Fruit fly (Drosophila melanogaster) whole organism, prepupa: ENCODE data around the gene CG15308.

Source experiments
- Blimp-1 ChIP-seq: fragments of 200-800 bp; sonication (Bioruptor generic); optimal IDR thresholded peaks from 3 replicates; lab custom pipeline; 2017; ENCODE audit warnings: missing biosample characterization, missing genetic modification characterization, mild to moderate bottlenecking, moderate library complexity, missing genetic modification reagents
- CG10631 ChIP-seq: fragments of 200-800 bp; sonication (Bioruptor generic); optimal IDR thresholded peaks from 2 replicates; lab custom pipeline; 2016; ENCODE audit warnings: missing biosample characterization, missing genetic modification characterization
- CG11294 ChIP-seq: fragments of 200-800 bp; sonication (Bioruptor generic); IDR thresholded peaks from 2 replicates; pipeline ENCODE4 v1.3.6; 2022; ENCODE audit warnings: missing biosample characterization, missing genetic modification characterization
- CG11762 ChIP-seq: fragments of 200-800 bp; sonication (Bioruptor generic); optimal IDR thresholded peaks from 3 replicates; lab custom pipeline; 2016; ENCODE audit warnings: missing biosample characterization, missing genetic modification characterization; ENCODE audit not compliant: insufficient read depth
- CG11902 ChIP-seq: fragments of 200-800 bp; sonication (Bioruptor generic); optimal IDR thresholded peaks from 3 replicates; lab custom pipeline; 2016; ENCODE audit warnings: missing biosample characterization, missing genetic modification characterization
- CG15336 ChIP-seq: fragments of 200-800 bp; sonication (Bioruptor generic); IDR thresholded peaks from 2 replicates; pipeline ENCODE4 v1.3.6; 2022; ENCODE audit warnings: missing biosample characterization, missing genetic modification characterization
- CG16779 ChIP-seq: fragments of 200-800 bp; sonication (Bioruptor generic); optimal IDR thresholded peaks from 3 replicates; lab custom pipeline; 2017; ENCODE audit warnings: missing biosample characterization, mild to moderate bottlenecking, missing genetic modification characterization
- CG3032 ChIP-seq: fragments of 200-800 bp; optimal IDR thresholded peaks from 2 replicates; lab custom pipeline; 2019; ENCODE audit warnings: missing biosample characterization, mild to moderate bottlenecking, missing genetic modification characterization, moderate library complexity
- CG31627 ChIP-seq: fragments of 200-800 bp; sonication (Bioruptor generic); optimal IDR thresholded peaks from 3 replicates; lab custom pipeline; 2016; ENCODE audit warnings: missing biosample characterization, missing genetic modification characterization
- CG3919 ChIP-seq: fragments of 200-800 bp; sonication (Bioruptor generic); optimal IDR thresholded peaks from 3 replicates; lab custom pipeline; 2016; ENCODE audit warnings: missing biosample characterization, missing genetic modification characterization
- CG4318 ChIP-seq: fragments of 200-800 bp; sonication (Bioruptor generic); optimal IDR thresholded peaks from 3 replicates; lab custom pipeline; 2017; ENCODE audit warnings: missing biosample characterization, mild to moderate bottlenecking, missing genetic modification characterization
- CG6163 ChIP-seq: fragments of 200-800 bp; sonication (Bioruptor generic); IDR thresholded peaks from 3 replicates; pipeline ENCODE4 v1.3.6; 2022; ENCODE audit warnings: missing biosample characterization, missing genetic modification characterization
- CG6276 ChIP-seq: fragments of 200-800 bp; sonication (Bioruptor generic); optimal IDR thresholded peaks from 2 replicates; lab custom pipeline; 2017; ENCODE audit warnings: missing biosample characterization, mild to moderate bottlenecking, missing genetic modification characterization
- CG6792 ChIP-seq: fragments of 200-800 bp; sonication (Bioruptor generic); optimal IDR thresholded peaks from 3 replicates; lab custom pipeline; 2016; ENCODE audit warnings: missing biosample characterization, missing genetic modification characterization
- CG6808 ChIP-seq: fragments of 200-800 bp; sonication (Bioruptor generic); optimal IDR thresholded peaks from 3 replicates; lab custom pipeline; 2017; ENCODE audit warnings: missing biosample characterization, missing genetic modification characterization, mild to moderate bottlenecking, moderate library complexity, missing genetic modification reagents
- CG6854 ChIP-seq: fragments of 200-800 bp; sonication (Bioruptor generic); optimal IDR thresholded peaks from 2 replicates; lab custom pipeline; 2017; ENCODE audit warnings: missing biosample characterization, mild to moderate bottlenecking, missing genetic modification characterization
- CG8119 ChIP-seq: fragments of 200-800 bp; sonication (Bioruptor generic); IDR thresholded peaks from 3 replicates; pipeline ENCODE4 v1.3.6; 2022; ENCODE audit warnings: missing biosample characterization, missing genetic modification characterization
- CG8319 ChIP-seq: fragments of 200-800 bp; sonication (Bioruptor generic); optimal IDR thresholded peaks from 3 replicates; lab custom pipeline; 2016; ENCODE audit warnings: missing biosample characterization, missing genetic modification characterization
- CG8632 ChIP-seq: fragments of 200-800 bp; sonication (Bioruptor generic); optimal IDR thresholded peaks from 3 replicates; lab custom pipeline; 2016; ENCODE audit warnings: missing biosample characterization, missing genetic modification characterization
- CG9139 ChIP-seq: fragments of 200-800 bp; sonication (Bioruptor generic); optimal IDR thresholded peaks from 3 replicates; lab custom pipeline; 2017; ENCODE audit warnings: missing biosample characterization, mild to moderate bottlenecking, missing genetic modification characterization
- Eip75B ChIP-seq: fragments of 200-800 bp; sonication (Bioruptor generic); optimal IDR thresholded peaks from 3 replicates; lab custom pipeline; 2016; ENCODE audit warnings: missing biosample characterization, missing genetic modification characterization
- Eip78C ChIP-seq: fragments of 200-800 bp; sonication (Bioruptor generic); peaks from one replicate; lab custom pipeline; 2016; ENCODE audit warnings: missing biosample characterization, missing genetic modification characterization
- Ets21C ChIP-seq: fragments of 200-800 bp; sonication (Bioruptor generic); optimal IDR thresholded peaks from 3 replicates; lab custom pipeline; 2016; ENCODE audit warnings: missing biosample characterization, missing genetic modification characterization
- Ets96B ChIP-seq: fragments of 200-800 bp; optimal IDR thresholded peaks from 2 replicates; lab custom pipeline; 2019; ENCODE audit warnings: missing biosample characterization, mild to moderate bottlenecking, missing genetic modification characterization, moderate library complexity
- Gug ChIP-seq: fragments of 200-800 bp; sonication (Bioruptor generic); IDR thresholded peaks from 2 replicates; pipeline ENCODE4 v1.3.6; 2022; ENCODE audit warnings: missing biosample characterization, missing genetic modification characterization
- Hr39 ChIP-seq: fragments of 200-800 bp; sonication (Bioruptor generic); optimal IDR thresholded peaks from 2 replicates; lab custom pipeline; 2016; ENCODE audit warnings: missing biosample characterization, missing genetic modification characterization
- Hr4 ChIP-seq: fragments of 200-800 bp; sonication (Bioruptor generic); optimal IDR thresholded peaks from 3 replicates; lab custom pipeline; 2016; ENCODE audit warnings: missing biosample characterization, missing genetic modification characterization
- Met ChIP-seq: fragments of 200-800 bp; sonication (Bioruptor generic); optimal IDR thresholded peaks from 3 replicates; lab custom pipeline; 2016; ENCODE audit warnings: missing biosample characterization, missing genetic modification characterization
- Smox ChIP-seq: fragments of 200-800 bp; sonication (Bioruptor generic); optimal IDR thresholded peaks from 3 replicates; lab custom pipeline; 2016; ENCODE audit warnings: missing biosample characterization, missing genetic modification characterization
- Sox102F ChIP-seq: fragments of 200-800 bp; sonication (Bioruptor generic); optimal IDR thresholded peaks from 2 replicates; lab custom pipeline; 2016; ENCODE audit warnings: missing biosample characterization, mild to moderate bottlenecking, missing genetic modification characterization
- Sox15 ChIP-seq: fragments of 200-800 bp; sonication (Bioruptor generic); optimal IDR thresholded peaks from 3 replicates; lab custom pipeline; 2016; ENCODE audit warnings: missing biosample characterization, missing genetic modification characterization
- acj6 ChIP-seq: fragments of 200-800 bp; sonication (Bioruptor generic); optimal IDR thresholded peaks from 3 replicates; lab custom pipeline; 2016; ENCODE audit warnings: missing biosample characterization, missing genetic modification characterization
- cyc ChIP-seq: fragments of 200-800 bp; sonication (Bioruptor generic); optimal IDR thresholded peaks from 3 replicates; lab custom pipeline; 2016; ENCODE audit warnings: missing biosample characterization, missing genetic modification characterization
- dac ChIP-seq: fragments of 200-800 bp; sonication (Bioruptor generic); optimal IDR thresholded peaks from 2 replicates; lab custom pipeline; 2017; ENCODE audit warnings: missing biosample characterization, mild to moderate bottlenecking, missing genetic modification characterization
- dsx ChIP-seq: fragments of 200-800 bp; optimal IDR thresholded peaks from 3 replicates; lab custom pipeline; 2019; ENCODE audit warnings: missing biosample characterization, mild to moderate bottlenecking, missing genetic modification characterization, moderate library complexity; ENCODE audit not compliant: poor library complexity, severe bottlenecking
- esn ChIP-seq: fragments of 200-800 bp; sonication (Bioruptor generic); optimal IDR thresholded peaks from 2 replicates; lab custom pipeline; 2016; ENCODE audit warnings: missing biosample characterization, mild to moderate bottlenecking, missing genetic modification characterization, moderate library complexity
- fd59A ChIP-seq: fragments of 200-800 bp; sonication (Bioruptor generic); optimal IDR thresholded peaks from 2 replicates; lab custom pipeline; 2017; ENCODE audit warnings: missing biosample characterization, mild to moderate bottlenecking, missing genetic modification characterization, missing genetic modification reagents
- fd85E ChIP-seq: fragments of 200-800 bp; sonication (Bioruptor generic); optimal IDR thresholded peaks from 3 replicates; lab custom pipeline; 2016; ENCODE audit warnings: missing biosample characterization, missing genetic modification characterization
- fkh ChIP-seq: fragments of 200-800 bp; sonication (Bioruptor generic); optimal IDR thresholded peaks from 3 replicates; lab custom pipeline; 2017; ENCODE audit warnings: missing biosample characterization, mild to moderate bottlenecking, missing genetic modification characterization, moderate library complexity
- lz ChIP-seq: fragments of 200-800 bp; sonication (Bioruptor generic); optimal IDR thresholded peaks from 3 replicates; lab custom pipeline; 2016; ENCODE audit warnings: missing biosample characterization, missing genetic modification characterization
- net ChIP-seq: fragments of 200-800 bp; sonication (Bioruptor generic); optimal IDR thresholded peaks from 3 replicates; lab custom pipeline; 2016; ENCODE audit warnings: missing biosample characterization, missing genetic modification characterization
- pdm3 ChIP-seq: fragments of 200-800 bp; sonication (Bioruptor generic); optimal IDR thresholded peaks from 3 replicates; lab custom pipeline; 2016; ENCODE audit warnings: missing biosample characterization, missing genetic modification characterization
- spab ChIP-seq: fragments of 200-800 bp; sonication (Bioruptor generic); optimal IDR thresholded peaks from 2 replicates; lab custom pipeline; 2017; ENCODE audit warnings: missing biosample characterization, mild to moderate bottlenecking, missing genetic modification characterization, missing genetic modification reagents
- ss ChIP-seq, 2 experiments: fragments of 200-800 bp; sonication (Bioruptor generic); optimal IDR thresholded peaks; 2 replicates in 1 of 2; 3 replicates in 1 of 2; lab custom pipeline; 2017 to 2018; ENCODE audit warnings: mild to moderate bottlenecking in 2 of 2, missing biosample characterization in 2 of 2, missing genetic modification characterization in 2 of 2, moderate library complexity in 1 of 2
- svp ChIP-seq: fragments of 200-800 bp; sonication (Bioruptor generic); peaks from one replicate; lab custom pipeline; 2016; ENCODE audit warnings: missing biosample characterization, missing genetic modification characterization

The CG15308 gene

dm6 chrX:10210317-10210873, 8.5 kb downstream of the CG15308 start (continued):
- TF ChIP-seq CG16779 (tag; lab: Kevin White, UChicago) (no peak), Met (GFP tag; lab: Kevin White, UChicago) (no peak), dsx (GFP tag; lab: Kevin White, UChicago) (no peak), CG3032 (no peak), Eip75B (no peak), Ets21C (peak; percentile 53), Hr4 (GFP tag; lab: Kevin White, UChicago) (peak; percentile 35), acj6 (peak; percentile 37), CG6808 (no peak), dac (GFP tag; lab: Kevin White, UChicago) (peak; percentile 19), CG11762 (GFP tag; lab: Kevin White, UChicago) (peak; percentile 0), fd59A (GFP tag; lab: Kevin White, UChicago) (no peak), CG6854 (GFP tag; lab: Kevin White, UChicago) (no peak), net (GFP tag; lab: Kevin White, UChicago) (no peak), lz (GFP tag; lab: Kevin White, UChicago) (peak; percentile 38), fkh (GFP tag; lab: Kevin White, UChicago) (no peak), Eip78C (peak; percentile 86), Sox15 (peak; percentile 21), Blimp-1 (GFP tag; lab: Kevin White, UChicago) (no peak), CG11902 (no peak), CG8319 (GFP tag; lab: Kevin White, UChicago) (no peak), CG6163 (GFP tag; lab: Robert Waterston, UW) (peak; percentile 66; the same call in 2 of the 3 replicates), spab (GFP tag; lab: Kevin White, UChicago) (no peak), ss (GFP tag; optimal IDR thresholded peaks at IDR 0.05; lab: Kevin White, UChicago) (no peak), CG3919 (GFP tag; lab: Kevin White, UChicago) (peak; percentile 15), CG10631 (GFP tag; lab: Kevin White, UChicago) (peak; percentile 7), Sox102F (peak; percentile 44), pdm3 (GFP tag; lab: Kevin White, UChicago) (peak; percentile 40), Ets96B (tag; lab: Kevin White, UChicago) (no peak), CG6792 (GFP tag; lab: Kevin White, UChicago) (peak; percentile 22), CG8119 (GFP tag; lab: Robert Waterston, UW) (0 out of 3 replicates have a peak, but pooled peaks have one; percentile 28), svp (GFP tag; lab: Kevin White, UChicago) (no peak), Hr39 (GFP tag; lab: Kevin White, UChicago) (peak; percentile 67), CG15336 (GFP tag; lab: Robert Waterston, UW) (peak; percentile 64)

dm6 chrX:10209556-10210164, 9.3 kb downstream of the CG15308 start:
- TF ChIP-seq cyc (GFP tag; lab: Kevin White, UChicago) (no peak), Blimp-1 (GFP tag; lab: Kevin White, UChicago) (no peak), Sox102F (no peak), CG10631 (GFP tag; lab: Kevin White, UChicago) (no peak), Hr4 (GFP tag; lab: Kevin White, UChicago) (no peak), CG11762 (GFP tag; lab: Kevin White, UChicago) (no peak), Gug (GFP tag; lab: Robert Waterston, UW) (no peak), Ets96B (tag; lab: Kevin White, UChicago) (no peak), lz (GFP tag; lab: Kevin White, UChicago) (no peak), Ets21C (no peak), esn (GFP tag; lab: Kevin White, UChicago) (no peak), Smox (GFP tag; lab: Kevin White, UChicago) (no peak), fkh (GFP tag; lab: Kevin White, UChicago) (no peak), CG6276 (GFP tag; lab: Kevin White, UChicago) (no peak), CG16779 (tag; lab: Kevin White, UChicago) (no peak), CG8119 (GFP tag; lab: Robert Waterston, UW) (no peak), CG9139 (GFP tag; lab: Kevin White, UChicago) (peak; percentile 21), CG8632 (GFP tag; lab: Kevin White, UChicago) (no peak), CG15336 (GFP tag; lab: Robert Waterston, UW) (no peak), CG4318 (no peak), CG6163 (GFP tag; lab: Robert Waterston, UW) (peak; percentile 62), CG31627 (GFP tag; lab: Kevin White, UChicago) (no peak), CG8319 (GFP tag; lab: Kevin White, UChicago) (no peak), spab (GFP tag; lab: Kevin White, UChicago) (no peak), CG3032 (no peak), CG3919 (GFP tag; lab: Kevin White, UChicago) (no peak), CG11294 (GFP tag; lab: Robert Waterston, UW) (no peak), net (GFP tag; lab: Kevin White, UChicago) (no peak), fd85E (GFP tag; lab: Kevin White, UChicago) (no peak), svp (GFP tag; lab: Kevin White, UChicago) (peak; percentile 66), CG6792 (GFP tag; lab: Kevin White, UChicago) (no peak), dac (GFP tag; lab: Kevin White, UChicago) (no peak), ss (GFP tag; optimal IDR thresholded peaks at IDR 0.05; lab: Kevin White, UChicago) (no peak), acj6 (no peak), CG6808 (peak; percentile 20)
